Worm (Caenorhabditis elegans) whole organism, early embryonic: ENCODE measurements around the gene rgs-3.

Source experiments
- B0310.2 ChIP-seq: sonication (generic microtip); optimal IDR thresholded peaks from 2 replicates; lab custom pipeline; 2016; ENCODE audit warnings: mild to moderate bottlenecking, missing genetic modification characterization, missing compliant biosample characterization
- aly-1 ChIP-seq: sonication (generic microtip); optimal IDR thresholded peaks from 2 replicates; lab custom pipeline; 2016; ENCODE audit warnings: missing genetic modification characterization, missing compliant biosample characterization
- ama-1 ChIP-seq: fragments of 150-350 bp; optimal IDR thresholded peaks from 2 replicates; lab custom pipeline; 2014
- ceh-36 ChIP-seq: sonication (generic microtip); optimal IDR thresholded peaks from 2 replicates; lab custom pipeline; 2016; ENCODE audit warnings: missing genetic modification characterization, inconsistent platforms, missing compliant biosample characterization
- flt-1 ChIP-seq: fragments of 200-800 bp; sonication (Bioruptor generic); IDR thresholded peaks from 2 replicates; pipeline ENCODE4 v1.3.6; 2022; ENCODE audit warnings: missing genetic modification characterization, missing compliant biosample characterization
- hmg-4 ChIP-seq: fragments of 200-800 bp; sonication (Bioruptor generic); optimal IDR thresholded peaks from 2 replicates; lab custom pipeline; 2018; ENCODE audit warnings: mild to moderate bottlenecking, missing genetic modification characterization, missing compliant biosample characterization
- hnd-1 ChIP-seq: sonication (generic microtip); optimal IDR thresholded peaks from 2 replicates; lab custom pipeline; 2016; ENCODE audit warnings: missing genetic modification characterization, missing compliant biosample characterization
- tbx-11 ChIP-seq: fragments of 200-800 bp; sonication (Bioruptor generic); IDR thresholded peaks from 2 replicates; pipeline ENCODE4 v1.3.6; 2022; ENCODE audit warnings: missing genetic modification characterization, missing compliant biosample characterization
- tra-4 ChIP-seq: sonication (generic microtip); optimal IDR thresholded peaks from 2 replicates; lab custom pipeline; 2017; ENCODE audit warnings: missing genetic modification characterization, missing compliant biosample characterization

ce11 chrII:6138138-6138537 is 38.5 kb downstream of the rgs-3 start:
- no peak for TF ChIP-seq hmg-4
- TF ChIP-seq tbx-11 (GFP tag; lab: Robert Waterston, UW), result no peak
- no peak for TF ChIP-seq aly-1 (tag; lab: Kevin White, UChicago)
- TF ChIP-seq tra-4 (tag; lab: Kevin White, UChicago), result no peak
- no peak for TF ChIP-seq B0310.2 (tag; lab: Kevin White, UChicago)
- no peak for TF ChIP-seq ama-1 (lab: Kevin White, UChicago)
- TF ChIP-seq ceh-36 (tag; lab: Kevin White, UChicago), result no peak
- TF ChIP-seq flt-1 (GFP tag; lab: Robert Waterston, UW), result no peak
- TF ChIP-seq hnd-1 (tag; lab: Kevin White, UChicago), result no peak
